Worm (Caenorhabditis elegans): ENCODE results near the gene srj-15.

Gene srj-15

ce11 chrV:1966962-1967361, 2.3 kb upstream of the srj-15 start:
- TF ChIP-seq mep-1 (tag; optimal IDR thresholded peaks at IDR 0.05) (no peak), mls-2 (tag; optimal IDR thresholded peaks at IDR 0.05) (no peak), ceh-43 (GFP tag; optimal IDR thresholded peaks at IDR 0.05) (no peak), lin-32 (GFP tag; optimal IDR thresholded peaks at IDR 0.05) (no peak), sem-2 (GFP tag; optimal IDR thresholded peaks at IDR 0.05) (no peak), cnd-1 (tag; optimal IDR thresholded peaks at IDR 0.05) (no peak), mab-5 (tag; optimal IDR thresholded peaks at IDR 0.05) (no peak), tbx-8 (GFP tag; optimal IDR thresholded peaks at IDR 0.05) (no peak), M03D4.4 (tag; optimal IDR thresholded peaks at IDR 0.05) (no peak), nhr-76 (tag; optimal IDR thresholded peaks at IDR 0.05) (no peak), nhr-28 (tag; optimal IDR thresholded peaks at IDR 0.05) (no peak), drap-1 (GFP tag; optimal IDR thresholded peaks at IDR 0.05) (no peak), lin-13 (tag; optimal IDR thresholded peaks at IDR 0.05) (no peak), nhr-237 (tag; optimal IDR thresholded peaks at IDR 0.05) (no peak), hlh-1 (tag; optimal IDR thresholded peaks at IDR 0.05) (no peak)

ce11 chrV:1961453-1961852, 3.3 kb downstream of the srj-15 start, which contains the start of gene Y40B10B.1:
Gene Y40B10B.1, minus strand, starts transcription at chrV:1961553.
- TF ChIP-seq tbx-8 (GFP tag; optimal IDR thresholded peaks at IDR 0.05): no peak
- TF ChIP-seq sptf-1 (tag; optimal IDR thresholded peaks at IDR 0.05): no peak
- no peak for TF ChIP-seq ham-2 (GFP tag; optimal IDR thresholded peaks at IDR 0.05)
- TF ChIP-seq ces-1 (GFP tag; optimal IDR thresholded peaks at IDR 0.05): no peak
- TF ChIP-seq ceh-39 (tag; optimal IDR thresholded peaks at IDR 0.05): no peak
- no peak for TF ChIP-seq pha-4 (tag; optimal IDR thresholded peaks at IDR 0.05)
- no peak for TF ChIP-seq ceh-43 (GFP tag; optimal IDR thresholded peaks at IDR 0.05)
- TF ChIP-seq lin-13 (tag; optimal IDR thresholded peaks at IDR 0.05): no peak
- TF ChIP-seq mls-2 (tag; optimal IDR thresholded peaks at IDR 0.05): no peak
- TF ChIP-seq unc-62 (GFP tag; optimal IDR thresholded peaks at IDR 0.05): no peak
- TF ChIP-seq elt-3 (tag; optimal IDR thresholded peaks at IDR 0.05): no peak

- TF ChIP-seq lsy-2 (tag; optimal IDR thresholded peaks at IDR 0.05) (no peak), unc-62 (GFP tag; optimal IDR thresholded peaks at IDR 0.05) (no peak), nhr-12 (tag; optimal IDR thresholded peaks at IDR 0.05) (no peak), sptf-1 (tag; optimal IDR thresholded peaks at IDR 0.05) (no peak), ceh-43 (GFP tag; optimal IDR thresholded peaks at IDR 0.05) (no peak)
Measured at ce11 chrV:1957110-1957509, 7.6 kb downstream of the srj-15 start, which contains the start of gene fipr-25. Gene fipr-25, plus strand, starts transcription at chrV:1957410.

ce11 chrV:1955246-1955645, 9.5 kb downstream of the srj-15 start:
- TF ChIP-seq bed-3 (GFP tag; optimal IDR thresholded peaks at IDR 0.05) (no peak), sptf-1 (tag; optimal IDR thresholded peaks at IDR 0.05) (no peak), ztf-11 (tag; optimal IDR thresholded peaks at IDR 0.05) (no peak), nhr-28 (tag; optimal IDR thresholded peaks at IDR 0.05) (no peak), ceh-39 (tag; optimal IDR thresholded peaks at IDR 0.05) (no peak), snpc-4 (tag; optimal IDR thresholded peaks at IDR 0.05) (no peak), M03D4.4 (tag; optimal IDR thresholded peaks at IDR 0.05) (no peak), zip-8 (tag; optimal IDR thresholded peaks at IDR 0.05) (no peak), ham-2 (GFP tag; optimal IDR thresholded peaks at IDR 0.05) (no peak), ceh-43 (GFP tag; optimal IDR thresholded peaks at IDR 0.05) (no peak), flh-1 (GFP tag; optimal IDR thresholded peaks at IDR 0.05) (no peak)

ce11 chrV:1945875-1946274, 18.8 kb downstream of the srj-15 start:
- TF ChIP-seq unc-39 (tag; optimal IDR thresholded peaks at IDR 0.05): no peak
- no peak for TF ChIP-seq blmp-1 (tag; optimal IDR thresholded peaks at IDR 0.05)
- no peak for TF ChIP-seq lsy-2 (tag; optimal IDR thresholded peaks at IDR 0.05)
- TF ChIP-seq tbx-8 (GFP tag; optimal IDR thresholded peaks at IDR 0.05): no peak
- no peak for TF ChIP-seq lin-13 (tag; optimal IDR thresholded peaks at IDR 0.05)
- TF ChIP-seq flh-1 (GFP tag; optimal IDR thresholded peaks at IDR 0.05): no peak

ce11 chrV:1943465-1943864, 21.2 kb downstream of the srj-15 start:
- TF ChIP-seq sem-2 (GFP tag; optimal IDR thresholded peaks at IDR 0.05) (no peak), lin-32 (GFP tag; optimal IDR thresholded peaks at IDR 0.05) (no peak), nhr-237 (tag; optimal IDR thresholded peaks at IDR 0.05) (no peak), ces-1 (GFP tag; optimal IDR thresholded peaks at IDR 0.05) (no peak), lin-13 (tag; optimal IDR thresholded peaks at IDR 0.05) (no peak), unc-39 (tag; optimal IDR thresholded peaks at IDR 0.05) (no peak)
